Worm (Caenorhabditis elegans) whole organism, L4/young adult: ENCODE data around the gene xol-1.

Experiments
- W03F9.2 ChIP-seq: fragments of 150-350 bp; optimal IDR thresholded peaks from 2 replicates; lab custom pipeline; 2014; ENCODE audit warnings: missing biosample characterization, missing genetic modification characterization
- him-1 ChIP-seq: sonication (generic microtip); optimal IDR thresholded peaks from 2 replicates; lab custom pipeline; 2016; ENCODE audit warnings: missing genotype, missing genetic modification reagents, missing genetic modification characterization, missing compliant biosample characterization

- no peak for TF ChIP-seq W03F9.2 (tag; lab: Kevin White, UChicago)
- TF ChIP-seq him-1 (tag; lab: Kevin White, UChicago) = no peak
Measured at ce11 chrX:8030032-8030431, 11.1 kb upstream of the xol-1 start.
